Fruit fly (Drosophila melanogaster): Measurements from ENCODE around the gene Hmt4-20.

DNA sequence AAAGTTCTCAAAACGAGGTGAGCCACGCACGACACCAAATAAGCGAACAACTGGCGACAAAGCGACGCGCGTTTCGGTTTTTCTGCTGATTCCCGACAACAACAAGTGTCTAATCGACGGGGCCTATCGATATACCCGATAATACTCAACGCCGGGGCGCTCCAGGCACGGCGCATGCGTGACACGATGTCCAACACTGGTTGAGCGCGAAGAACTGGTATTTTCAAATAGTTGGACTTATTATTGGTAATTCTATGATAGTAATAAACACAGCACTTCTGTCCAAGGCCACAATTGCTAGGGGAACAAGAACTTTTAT is 38.4 kb downstream of the Hmt4-20 start:
- TF ChIP-seq Dif (GFP tag; optimal IDR thresholded peaks at IDR 0.05; ENCODE audit: partially characterized antibody), result no peak
- no peak for TF ChIP-seq Hr78 (GFP tag; optimal IDR thresholded peaks at IDR 0.05)

All from whole organism, wandering third instar larva.